Worm (Caenorhabditis elegans): ENCODE measurements around the gene Y70G10A.3.

Gene Y70G10A.3

ce11 chrIII:10236291-10236871, 2.5 kb upstream of the Y70G10A.3 start (continued):
- TF ChIP-seq nhr-20 (tag; optimal IDR thresholded peaks at IDR 0.05), result peak; percentile 27
- no peak for TF ChIP-seq lsy-2 (tag; optimal IDR thresholded peaks at IDR 0.05)
- TF ChIP-seq jun-1 (tag; optimal IDR thresholded peaks at IDR 0.05), result no peak
- no peak for TF ChIP-seq efl-3 (GFP tag; optimal IDR thresholded peaks at IDR 0.05)
- no peak for TF ChIP-seq fkh-8 (tag; optimal IDR thresholded peaks at IDR 0.05)
- no peak for TF ChIP-seq lir-3 (tag; optimal IDR thresholded peaks at IDR 0.05; ENCODE audit: poor library complexity)
- TF ChIP-seq aly-2 (tag; optimal IDR thresholded peaks at IDR 0.05), result no peak
- TF ChIP-seq pag-3 (tag; optimal IDR thresholded peaks at IDR 0.05; ENCODE audit: borderline replicate concordance, insufficient read depth), result no peak
- TF ChIP-seq vab-15 (tag; optimal IDR thresholded peaks at IDR 0.05), result no peak
- no peak for TF ChIP-seq lin-15B (tag; optimal IDR thresholded peaks at IDR 0.05)
- no peak for TF ChIP-seq nhr-11 (tag; optimal IDR thresholded peaks at IDR 0.05)
- no peak for TF ChIP-seq hlh-4 (tag; optimal IDR thresholded peaks at IDR 0.05)
- TF ChIP-seq egl-13 (tag; optimal IDR thresholded peaks at IDR 0.05), result no peak
- peak in 2 of 6 experiments; percentile 19 to 79 for TF ChIP-seq elt-3 (tag; optimal IDR thresholded peaks at IDR 0.05)
- TF ChIP-seq aha-1 (tag; optimal IDR thresholded peaks at IDR 0.05), result no peak
- TF ChIP-seq Y116A8C.19 (tag; optimal IDR thresholded peaks at IDR 0.05; ENCODE audit: borderline replicate concordance), result no peak
- TF ChIP-seq C34B4.2 (tag; optimal IDR thresholded peaks at IDR 0.05), result no peak
- TF ChIP-seq nhr-85 (tag), result peak; percentile 52
- TF ChIP-seq grh-1 (GFP tag; IDR thresholded peaks at IDR 0.05), result no peak
- no peak for TF ChIP-seq fkh-4 (tag; optimal IDR thresholded peaks at IDR 0.05; ENCODE audit: borderline replicate concordance)
- no peak for TF ChIP-seq pqm-1 (tag; optimal IDR thresholded peaks at IDR 0.05)
- TF ChIP-seq hlh-17 (GFP tag; optimal IDR thresholded peaks at IDR 0.05; ENCODE audit: borderline replicate concordance), result no peak
- TF ChIP-seq sptf-1 (tag; optimal IDR thresholded peaks at IDR 0.05), result no peak
- no peak for TF ChIP-seq nhr-77 (tag; optimal IDR thresholded peaks at IDR 0.05)
- no peak for TF ChIP-seq fos-1 (tag; optimal IDR thresholded peaks at IDR 0.05)

DNA sequence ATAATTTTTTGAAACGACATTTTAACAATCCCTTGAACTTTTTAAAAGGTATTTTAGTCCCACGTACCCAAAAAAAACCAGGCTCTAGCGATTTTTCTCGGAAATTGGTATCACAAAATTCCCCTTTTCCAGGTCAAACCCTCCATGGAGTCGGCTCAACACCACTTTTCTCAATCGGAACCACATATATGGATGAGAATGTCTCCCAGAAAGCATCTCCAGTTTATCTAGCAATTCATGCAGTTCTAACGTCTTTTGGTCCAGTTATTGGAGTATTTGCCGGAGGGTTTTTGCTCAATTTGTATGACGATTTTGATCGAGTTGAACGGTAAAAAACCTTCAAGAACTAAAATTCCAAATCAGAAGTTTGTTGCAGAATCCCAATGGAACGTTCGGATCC, 1.2 kb downstream of the Y70G10A.3 start:
- TF ChIP-seq egl-13 (tag; optimal IDR thresholded peaks at IDR 0.05) (no peak), ceh-8 (GFP tag; optimal IDR thresholded peaks at IDR 0.05) (no peak), blmp-1 (tag; optimal IDR thresholded peaks at IDR 0.05) (no peak), F16B12.6 (tag; optimal IDR thresholded peaks at IDR 0.05) (no peak), nhr-47 (tag; optimal IDR thresholded peaks at IDR 0.05) (no peak), nhr-20 (tag; optimal IDR thresholded peaks at IDR 0.05) (no peak), ama-1 (optimal IDR thresholded peaks at IDR 0.05) (no peak)

ce11 chrIII:10241332-10241829, 2.5 kb downstream of the Y70G10A.3 start:
- no peak for TF ChIP-seq nhr-84 (tag; optimal IDR thresholded peaks at IDR 0.05)
- TF ChIP-seq blmp-1 (tag; optimal IDR thresholded peaks at IDR 0.05), result peak; percentile 22
- TF ChIP-seq tbx-2 (tag; optimal IDR thresholded peaks at IDR 0.05), result no peak
- no peak for TF ChIP-seq C04F5.9 (tag; optimal IDR thresholded peaks at IDR 0.05)
- no peak for TF ChIP-seq snu-23 (GFP tag; optimal IDR thresholded peaks at IDR 0.05)
- no peak for TF ChIP-seq nhr-90 (tag; optimal IDR thresholded peaks at IDR 0.05; ENCODE audit: poor library complexity)
- TF ChIP-seq fkh-4 (tag; optimal IDR thresholded peaks at IDR 0.05; ENCODE audit: borderline replicate concordance), result no peak
- TF ChIP-seq lin-14 (GFP tag; optimal IDR thresholded peaks at IDR 0.05), result peak; percentile 42
- peak; percentile 49 for TF ChIP-seq nhr-19 (GFP tag; conservative IDR thresholded peaks at IDR 0.05)
- TF ChIP-seq elt-3 (tag; optimal IDR thresholded peaks at IDR 0.05), result peak in 1 of 6 experiments; percentile 77
- 0 out of 2 replicates have a peak, but pooled peaks have one; percentile 16 for TF ChIP-seq grh-1 (GFP tag; IDR thresholded peaks at IDR 0.05)
- TF ChIP-seq irx-1 (tag; optimal IDR thresholded peaks at IDR 0.05), result no peak
- peak; percentile 95 for TF ChIP-seq ceh-8 (GFP tag; optimal IDR thresholded peaks at IDR 0.05)
- no peak for TF ChIP-seq snpc-4 (tag; optimal IDR thresholded peaks at IDR 0.05)
- peak; percentile 86 for TF ChIP-seq nhr-85 (tag)
- TF ChIP-seq nhr-47 (tag; optimal IDR thresholded peaks at IDR 0.05), result no peak
- TF ChIP-seq swsn-7 (tag; optimal IDR thresholded peaks at IDR 0.05), result no peak
- peak; percentile 24 for TF ChIP-seq nhr-71 (tag; optimal IDR thresholded peaks at IDR 0.05)
- TF ChIP-seq lin-39 (tag; optimal IDR thresholded peaks at IDR 0.05), result no peak
- no peak for TF ChIP-seq fos-1 (tag; optimal IDR thresholded peaks at IDR 0.05)
- no peak for TF ChIP-seq fkh-10 (GFP tag; optimal IDR thresholded peaks at IDR 0.05)
- no peak for TF ChIP-seq ztf-4 (tag; optimal IDR thresholded peaks at IDR 0.05)
